Fruit fly (Drosophila melanogaster) whole organism, embryonic: ENCODE results near the gene Oatp30B.

Experiments
- Asciz ChIP-seq: fragments of 200-800 bp; sonication (Bioruptor generic); optimal IDR thresholded peaks from 2 replicates; lab custom pipeline; 2017; ENCODE audit warnings: missing biosample characterization, mild to moderate bottlenecking, missing genetic modification characterization, missing genetic modification reagents
- BEAF-32 ChIP-seq: fragments of 200-800 bp; sonication (Bioruptor generic); optimal IDR thresholded peaks from 3 replicates; lab custom pipeline; 2017; ENCODE audit warnings: missing biosample characterization, missing genetic modification characterization, mild to moderate bottlenecking, moderate library complexity, missing genetic modification reagents
- Blimp-1 ChIP-seq: fragments of 200-800 bp; sonication (Bioruptor generic); optimal IDR thresholded peaks from 3 replicates; lab custom pipeline; 2018; ENCODE audit warnings: missing biosample characterization, missing genetic modification characterization, mild to moderate bottlenecking, moderate library complexity, missing genetic modification reagents
- CG11247 ChIP-seq: fragments of 200-800 bp; sonication (Bioruptor generic); IDR thresholded peaks from 2 replicates; pipeline ENCODE4 v1.3.6; 2022; ENCODE audit warnings: missing biosample characterization, missing genetic modification characterization
- CG11504 ChIP-seq: fragments of 200-800 bp; sonication (Bioruptor generic); optimal IDR thresholded peaks from 3 replicates; lab custom pipeline; 2019; ENCODE audit warnings: missing biosample characterization, mild to moderate bottlenecking, missing genetic modification characterization, moderate library complexity
- CG13123 ChIP-seq: fragments of 200-800 bp; sonication (Bioruptor generic); optimal IDR thresholded peaks from 2 replicates; lab custom pipeline; 2016; ENCODE audit warnings: missing biosample characterization, missing genetic modification characterization
- CG17612 ChIP-seq: fragments of 200-800 bp; sonication (Bioruptor generic); IDR thresholded peaks from 2 replicates; pipeline ENCODE4 v1.3.6; 2022; ENCODE audit warnings: missing biosample characterization, missing genetic modification characterization
- CG2678 ChIP-seq: fragments of 200-800 bp; sonication (Bioruptor generic); optimal IDR thresholded peaks from 3 replicates; lab custom pipeline; 2019; ENCODE audit warnings: missing biosample characterization, mild to moderate bottlenecking, missing genetic modification characterization, moderate library complexity
- CG2889 ChIP-seq: fragments of 200-800 bp; sonication (Bioruptor generic); IDR thresholded peaks from 3 replicates; pipeline ENCODE4 v1.3.6; 2022; ENCODE audit warnings: missing biosample characterization, missing genetic modification characterization
- CG31365 ChIP-seq: fragments of 200-800 bp; sonication (Bioruptor generic); optimal IDR thresholded peaks from 2 replicates; lab custom pipeline; 2018; ENCODE audit warnings: missing biosample characterization, mild to moderate bottlenecking, missing genetic modification characterization
- CG42726 ChIP-seq: fragments of 200-800 bp; sonication (Bioruptor generic); IDR thresholded peaks from 2 replicates; pipeline ENCODE4 v1.3.6; 2022; ENCODE audit warnings: missing biosample characterization, missing genetic modification characterization; ENCODE audit not compliant: partially characterized antibody
- CG4404 ChIP-seq: fragments of 200-800 bp; sonication (Bioruptor generic); IDR thresholded peaks from 2 replicates; pipeline ENCODE4 v1.3.6; 2022; ENCODE audit warnings: missing biosample characterization, missing genetic modification characterization
- CG4820 ChIP-seq: fragments of 200-800 bp; sonication (Bioruptor generic); optimal IDR thresholded peaks from 3 replicates; lab custom pipeline; 2016; ENCODE audit warnings: missing biosample characterization, missing genetic modification characterization
- CG5245 ChIP-seq: fragments of 200-800 bp; sonication (Bioruptor generic); optimal IDR thresholded peaks from 3 replicates; lab custom pipeline; 2016; ENCODE audit warnings: missing biosample characterization, missing genetic modification characterization
- CG6689 ChIP-seq: fragments of 200-800 bp; sonication (Bioruptor generic); IDR thresholded peaks from 2 replicates; pipeline ENCODE4 v1.3.6; 2022; ENCODE audit warnings: missing biosample characterization, missing genetic modification characterization
- CG6854 ChIP-seq: fragments of 200-800 bp; sonication (Bioruptor generic); optimal IDR thresholded peaks from 3 replicates; lab custom pipeline; 2017; ENCODE audit warnings: missing biosample characterization, mild to moderate bottlenecking, missing genetic modification characterization
- CG7928 ChIP-seq: fragments of 200-800 bp; sonication (Bioruptor generic); optimal IDR thresholded peaks from 2 replicates; lab custom pipeline; 2017; ENCODE audit warnings: missing biosample characterization, mild to moderate bottlenecking, missing genetic modification characterization
- CG9609 ChIP-seq: fragments of 200-800 bp; sonication (Bioruptor generic); optimal IDR thresholded peaks from 3 replicates; lab custom pipeline; 2016; ENCODE audit warnings: missing biosample characterization, missing genetic modification characterization
- CG9727 ChIP-seq: fragments of 200-800 bp; sonication (Bioruptor generic); optimal IDR thresholded peaks from 3 replicates; lab custom pipeline; 2017; ENCODE audit warnings: missing biosample characterization, mild to moderate bottlenecking, missing genetic modification characterization
- CTCF ChIP-seq: fragments of 200-800 bp; sonication (Bioruptor generic); optimal IDR thresholded peaks from 2 replicates; lab custom pipeline; 2017; ENCODE audit warnings: missing biosample characterization, mild to moderate bottlenecking, missing genetic modification characterization, moderate library complexity
- Chrac-16 ChIP-seq: fragments of 200-800 bp; sonication (Bioruptor generic); optimal IDR thresholded peaks from 3 replicates; lab custom pipeline; 2016; ENCODE audit warnings: missing biosample characterization, missing genetic modification characterization
- Deaf1 ChIP-seq: fragments of 200-800 bp; optimal IDR thresholded peaks from 3 replicates; lab custom pipeline; 2019; ENCODE audit warnings: missing biosample characterization, mild to moderate bottlenecking, missing genetic modification characterization, moderate library complexity
- Dref ChIP-seq: fragments of 200-800 bp; sonication (Bioruptor generic); IDR thresholded peaks from 2 replicates; pipeline ENCODE4 v1.3.6; 2022; ENCODE audit warnings: missing biosample characterization, missing genetic modification characterization
- Eip74EF ChIP-seq, 2 experiments: fragments of 200-800 bp in 1 of 2; fragments of >200 bp in 1 of 2; sonication (Bioruptor generic) in 1 of 2; optimal IDR thresholded peaks; 2 replicates each; lab custom pipeline; 2017 to 2019; ENCODE audit warnings: missing biosample characterization in 2 of 2, missing genetic modification characterization in 2 of 2, mild to moderate bottlenecking in 1 of 2, moderate library complexity in 1 of 2
- Hmr ChIP-seq: fragments of 200-800 bp; sonication (Bioruptor generic); optimal IDR thresholded peaks from 3 replicates; lab custom pipeline; 2017; ENCODE audit warnings: mild to moderate bottlenecking, missing biosample characterization, missing genetic modification reagents, missing genetic modification characterization
- Hr3 ChIP-seq: fragments of 200-800 bp; sonication (Bioruptor generic); optimal IDR thresholded peaks from 3 replicates; lab custom pipeline; 2016; ENCODE audit warnings: missing biosample characterization, missing genetic modification characterization
- MESR4 ChIP-seq: fragments of 200-800 bp; sonication (Bioruptor generic); optimal IDR thresholded peaks from 2 replicates; lab custom pipeline; 2018; ENCODE audit warnings: missing biosample characterization, mild to moderate bottlenecking, missing genetic modification characterization, moderate library complexity
- Mad ChIP-seq: fragments of 200-800 bp; sonication (Bioruptor generic); optimal IDR thresholded peaks from 2 replicates; lab custom pipeline; 2016; ENCODE audit warnings: missing biosample characterization, missing genetic modification characterization
- Oli ChIP-seq: fragments of 200-800 bp; sonication (Bioruptor generic); optimal IDR thresholded peaks from 2 replicates; lab custom pipeline; 2018; ENCODE audit warnings: missing biosample characterization, mild to moderate bottlenecking, missing genetic modification characterization, moderate library complexity
- Opbp ChIP-seq: fragments of 200-800 bp; sonication (Bioruptor generic); IDR thresholded peaks from 3 replicates; pipeline ENCODE4 v1.3.6; 2022; ENCODE audit warnings: missing biosample characterization, missing genetic modification characterization; ENCODE audit not compliant: partially characterized antibody
- Tbp ChIP-seq: fragments of >200 bp; optimal IDR thresholded peaks from 2 replicates; lab custom pipeline; 2018; ENCODE audit warnings: missing biosample characterization, missing genetic modification characterization
- Usf ChIP-seq: fragments of 200-800 bp; sonication (Bioruptor generic); optimal IDR thresholded peaks from 2 replicates; lab custom pipeline; 2017; ENCODE audit warnings: missing genotype, missing biosample characterization, missing genetic modification characterization
- disco-r ChIP-seq: fragments of 200-800 bp; sonication (Bioruptor generic); optimal IDR thresholded peaks from 2 replicates; lab custom pipeline; 2016; ENCODE audit warnings: missing biosample characterization, missing genetic modification characterization
- dm ChIP-seq: fragments of 200-800 bp; sonication (Bioruptor generic); optimal IDR thresholded peaks from 3 replicates; lab custom pipeline; 2016; ENCODE audit warnings: missing biosample characterization, missing genetic modification characterization
- dmrt99B ChIP-seq: fragments of 200-800 bp; sonication (Bioruptor generic); optimal IDR thresholded peaks from 2 replicates; lab custom pipeline; 2018; ENCODE audit warnings: missing biosample characterization, mild to moderate bottlenecking, missing genetic modification characterization, moderate library complexity
- en ChIP-seq: fragments of 200-800 bp; sonication (Bioruptor generic); optimal IDR thresholded peaks from 2 replicates; lab custom pipeline; 2016; ENCODE audit warnings: missing biosample characterization, missing genetic modification characterization
- exex ChIP-seq: fragments of 200-800 bp; sonication (Bioruptor generic); optimal IDR thresholded peaks from 4 replicates; lab custom pipeline; 2018; ENCODE audit warnings: missing biosample characterization, mild to moderate bottlenecking, missing genetic modification characterization, moderate library complexity
- gsb ChIP-seq: fragments of 200-800 bp; sonication (Bioruptor generic); IDR thresholded peaks from 2 replicates; pipeline ENCODE4 v1.3.6; 2022; ENCODE audit warnings: missing biosample characterization, missing genetic modification characterization
- ham ChIP-seq: fragments of 200-800 bp; sonication (Bioruptor generic); IDR thresholded peaks from 2 replicates; pipeline ENCODE4 v1.3.6; 2022; ENCODE audit warnings: missing biosample characterization, missing genetic modification characterization
- insv ChIP-seq, 2 experiments: fragments of 200-800 bp; sonication (Bioruptor generic); optimal IDR thresholded peaks; 3 replicates each; lab custom pipeline; 2016 to 2018; ENCODE audit warnings: missing biosample characterization in 2 of 2, missing genetic modification characterization in 2 of 2
- knrl ChIP-seq: fragments of 200-800 bp; sonication (Bioruptor generic); IDR thresholded peaks from 3 replicates; pipeline ENCODE4 v1.3.6; 2022; ENCODE audit warnings: missing biosample characterization, missing genetic modification characterization; ENCODE audit not compliant: partially characterized antibody
- mirr ChIP-seq: fragments of 200-800 bp; sonication (Bioruptor generic); optimal IDR thresholded peaks from 3 replicates; lab custom pipeline; 2018; ENCODE audit warnings: missing biosample characterization, mild to moderate bottlenecking, missing genetic modification characterization
- nerfin-1 ChIP-seq: fragments of 200-800 bp; sonication (Bioruptor generic); optimal IDR thresholded peaks from 3 replicates; lab custom pipeline; 2019; ENCODE audit warnings: missing biosample characterization, mild to moderate bottlenecking, missing genetic modification characterization, moderate library complexity
- nerfin-2 ChIP-seq: fragments of 200-800 bp; sonication (Bioruptor generic); IDR thresholded peaks from 2 replicates; pipeline ENCODE4 v1.3.6; 2022; ENCODE audit warnings: missing biosample characterization, missing genetic modification characterization; ENCODE audit not compliant: partially characterized antibody
- pan ChIP-seq, 4 experiments: fragments of >200 bp in 3 of 4; fragments of 200-800 bp in 1 of 4; sonication (Bioruptor generic) in 1 of 4; optimal IDR thresholded peaks in 3 of 4; IDR thresholded peaks in 1 of 4; 2 replicates each; pipeline versions ENCODE4 v1.3.6 to Lab custom; 2017 to 2022; ENCODE audit warnings: missing biosample characterization in 2 of 4, missing genetic modification characterization in 2 of 4, mixed read lengths in 1 of 4
- pho ChIP-seq: fragments of 200-800 bp; sonication (Bioruptor generic); optimal IDR thresholded peaks from 2 replicates; lab custom pipeline; 2016; ENCODE audit warnings: missing biosample characterization, missing genetic modification characterization
- pnt ChIP-seq: fragments of 200-800 bp; sonication (Bioruptor generic); optimal IDR thresholded peaks from 3 replicates; lab custom pipeline; 2016; ENCODE audit warnings: missing biosample characterization, missing genetic modification characterization
- row ChIP-seq: fragments of 200-800 bp; sonication (Bioruptor generic); IDR thresholded peaks from 3 replicates; pipeline ENCODE4 v1.3.6; 2022; ENCODE audit warnings: missing biosample characterization, missing genetic modification characterization

Oatp30B gene

dm6 chr2L:9493375-9494263 is 27.4 kb upstream of the Oatp30B start (continued):
- no peak for TF ChIP-seq CG5245
- no peak for TF ChIP-seq Chrac-16 (GFP tag; lab: Kevin White, UChicago)
- TF ChIP-seq Mad (GFP tag; lab: Kevin White, UChicago): no peak
- TF ChIP-seq Opbp (GFP tag; lab: Robert Waterston, UW): no peak
- peak; percentile 39 for TF ChIP-seq Asciz (GFP tag; lab: Kevin White, UChicago)
- no peak for TF ChIP-seq ham (GFP tag; lab: Robert Waterston, UW)
- TF ChIP-seq gsb: no peak
- TF ChIP-seq CG13123 (GFP tag; lab: Kevin White, UChicago): no peak
- TF ChIP-seq mirr (GFP tag; lab: Kevin White, UChicago): peak; percentile 15
- no peak for TF ChIP-seq CG31365
- TF ChIP-seq CG17612 (GFP tag; lab: Robert Waterston, UW): no peak
- TF ChIP-seq CG11504 (tag; lab: Kevin White, UChicago): peak; percentile 69
- TF ChIP-seq CG2678 (tag; lab: Kevin White, UChicago): peak; percentile 75
- TF ChIP-seq CG4820 (GFP tag; lab: Kevin White, UChicago): no peak
- TF ChIP-seq Hr3: no peak
- TF ChIP-seq en (GFP tag; lab: Kevin White, UChicago): no peak
- TF ChIP-seq dmrt99B (tag; lab: Kevin White, UChicago): peak; percentile 66
- TF ChIP-seq nerfin-2 (GFP tag; lab: Robert Waterston, UW): no peak
- TF ChIP-seq CG9727 (GFP tag; lab: Kevin White, UChicago): peak; percentile 17
- peak; percentile 36; the same call in 1 of the 2 replicates for TF ChIP-seq CG11247 (GFP tag; lab: Robert Waterston, UW)
- no peak for TF ChIP-seq CG4404 (GFP tag; lab: Robert Waterston, UW)
- no peak for TF ChIP-seq pan (optimal IDR thresholded peaks at IDR 0.05; lab: Kevin White, UChicago)
- TF ChIP-seq pan (GFP tag; optimal IDR thresholded peaks at IDR 0.05 in 1 of 2, IDR thresholded peaks at IDR 0.05 in 1 of 2): peak in 1 of 2 experiments; percentile 70
- no peak for TF ChIP-seq Eip74EF (GFP tag; optimal IDR thresholded peaks at IDR 0.05; lab: Kevin White, UChicago)
- peak; percentile 78 for TF ChIP-seq exex (tag; lab: Kevin White, UChicago)
- TF ChIP-seq Deaf1 (tag; lab: Kevin White, UChicago): no peak
- no peak for TF ChIP-seq CTCF (GFP tag; lab: Kevin White, UChicago)
- TF ChIP-seq knrl (GFP tag; lab: Robert Waterston, UW): no peak
- TF ChIP-seq Usf (GFP tag; lab: Kevin White, UChicago): no peak
- peak; percentile 44 for TF ChIP-seq Blimp-1 (GFP tag; lab: Kevin White, UChicago)
- no peak for TF ChIP-seq CG42726 (GFP tag; lab: Robert Waterston, UW)
- peak; percentile 15 for TF ChIP-seq Hmr (GFP tag; lab: Kevin White, UChicago)
- TF ChIP-seq row: peak; percentile 82
- TF ChIP-seq MESR4 (GFP tag; lab: Kevin White, UChicago): peak; percentile 4
- peak in 1 of 2 experiments; percentile 81 for TF ChIP-seq insv (GFP tag; optimal IDR thresholded peaks at IDR 0.05; lab: Kevin White, UChicago)
- peak; percentile 37 for TF ChIP-seq nerfin-1 (tag; lab: Kevin White, UChicago)
- TF ChIP-seq Tbp (GFP tag; lab: Kevin White, UChicago): no peak
- TF ChIP-seq CG9609 (GFP tag; lab: Kevin White, UChicago): no peak
- no peak for TF ChIP-seq dm (GFP tag; lab: Kevin White, UChicago)
- TF ChIP-seq pho: no peak
- TF ChIP-seq Oli (tag; lab: Kevin White, UChicago): peak; percentile 22
- no peak for TF ChIP-seq disco-r
- TF ChIP-seq CG2889 (GFP tag; lab: Robert Waterston, UW): no peak
- TF ChIP-seq CG6854 (GFP tag; lab: Kevin White, UChicago): peak; percentile 42
- TF ChIP-seq pnt (GFP tag; lab: Kevin White, UChicago): no peak
- TF ChIP-seq Dref (GFP tag; lab: Robert Waterston, UW): no peak
- no peak for TF ChIP-seq BEAF-32 (GFP tag; lab: Kevin White, UChicago)
- no peak for TF ChIP-seq CG7928
- peak; percentile 49 for TF ChIP-seq CG6689 (GFP tag; lab: Robert Waterston, UW)
